Worm (Caenorhabditis elegans) whole organism, L2 larva: ENCODE measurements around the gene math-49.

Source experiments
- C34F6.9 ChIP-seq: fragments of 150-350 bp; optimal IDR thresholded peaks from 2 replicates; lab custom pipeline; 2014; ENCODE audit warnings: missing biosample characterization, missing genetic modification characterization
- F13H6.1 ChIP-seq: sonication (generic microtip); optimal IDR thresholded peaks from 2 replicates; lab custom pipeline; 2016; ENCODE audit warnings: missing genetic modification characterization, missing compliant biosample characterization
- Y55F3AM.14 ChIP-seq: fragments of 200-800 bp; sonication (Bioruptor generic); optimal IDR thresholded peaks from 2 replicates; lab custom pipeline; 2018; ENCODE audit warnings: mild to moderate bottlenecking, missing genetic modification characterization, missing compliant biosample characterization
- ZK546.5 ChIP-seq: sonication (generic microtip); optimal IDR thresholded peaks from 2 replicates; lab custom pipeline; 2017; ENCODE audit warnings: missing biosample characterization, missing genetic modification characterization
- alr-1 ChIP-seq: fragments of 150-350 bp; optimal IDR thresholded peaks from 2 replicates; lab custom pipeline; 2014; ENCODE audit warnings: missing biosample characterization, missing genetic modification characterization
- aly-2 ChIP-seq: fragments of 150-350 bp; optimal IDR thresholded peaks from 2 replicates; lab custom pipeline; 2014; ENCODE audit warnings: missing biosample characterization, missing genetic modification characterization
- ama-1 ChIP-seq: fragments of 150-350 bp; optimal IDR thresholded peaks from 2 replicates; lab custom pipeline; 2018; ENCODE audit warnings: inconsistent platforms
- ceh-16 ChIP-seq: fragments of 150-350 bp; optimal IDR thresholded peaks from 2 replicates; lab custom pipeline; 2014; ENCODE audit warnings: missing biosample characterization, missing genetic modification characterization
- ceh-82 ChIP-seq: fragments of 150-350 bp; optimal IDR thresholded peaks from 2 replicates; lab custom pipeline; 2014; ENCODE audit warnings: missing biosample characterization, missing genetic modification characterization
- egl-27 ChIP-seq: sonication (generic microtip); optimal IDR thresholded peaks from 3 replicates; lab custom pipeline; 2017; ENCODE audit warnings: missing biosample characterization, missing genetic modification reagents, missing genetic modification characterization
- elt-1 ChIP-seq: fragments of 150-350 bp; optimal IDR thresholded peaks from 2 replicates; lab custom pipeline; 2014; ENCODE audit warnings: missing biosample characterization, missing genetic modification characterization
- elt-3 ChIP-seq: sonication (generic microtip); optimal IDR thresholded peaks from 2 replicates; lab custom pipeline; 2017; ENCODE audit warnings: missing biosample characterization, missing genetic modification characterization
- fos-1 ChIP-seq: fragments of 150-350 bp; optimal IDR thresholded peaks from 2 replicates; lab custom pipeline; 2014; ENCODE audit warnings: missing biosample characterization, missing genetic modification characterization
- lin-11 ChIP-seq: fragments of 150-350 bp; sonication (generic microtip); optimal IDR thresholded peaks from 2 replicates; lab custom pipeline; 2014; ENCODE audit warnings: missing biosample characterization, missing genetic modification characterization, inconsistent platforms, mixed read lengths
- lin-13 ChIP-seq: fragments of 150-350 bp; optimal IDR thresholded peaks from 2 replicates; lab custom pipeline; 2014; ENCODE audit warnings: missing biosample characterization, missing genetic modification reagents, missing genetic modification characterization
- lin-39 ChIP-seq: fragments of 150-350 bp; optimal IDR thresholded peaks from 2 replicates; lab custom pipeline; 2014; ENCODE audit warnings: missing biosample characterization, missing genetic modification reagents, missing genetic modification characterization
- lsy-2 ChIP-seq, 2 experiments: fragments of 150-350 bp in 1 of 2; sonication (generic microtip) in 1 of 2; optimal IDR thresholded peaks; 2 replicates each; lab custom pipeline; 2014 to 2017; ENCODE audit warnings: missing biosample characterization in 2 of 2, missing genetic modification characterization in 2 of 2
- mab-5 ChIP-seq: fragments of 150-350 bp; optimal IDR thresholded peaks from 2 replicates; lab custom pipeline; 2014; ENCODE audit warnings: missing biosample characterization, missing genetic modification characterization
- mbf-1 ChIP-seq: sonication (generic microtip); optimal IDR thresholded peaks from 2 replicates; lab custom pipeline; 2017; ENCODE audit warnings: missing biosample characterization, missing genetic modification characterization
- mdl-1 ChIP-seq, 2 experiments: fragments of 150-350 bp in 1 of 2; sonication (generic microtip) in 1 of 2; optimal IDR thresholded peaks; 2 replicates each; lab custom pipeline; 2017; ENCODE audit warnings: missing biosample characterization in 2 of 2, missing genetic modification characterization in 2 of 2
- nhr-129 ChIP-seq: fragments of 150-350 bp; optimal IDR thresholded peaks from 2 replicates; lab custom pipeline; 2014; ENCODE audit warnings: missing biosample characterization, missing genetic modification characterization
- nhr-23 ChIP-seq: fragments of 150-350 bp; optimal IDR thresholded peaks from 2 replicates; lab custom pipeline; 2014; ENCODE audit warnings: missing biosample characterization, missing genetic modification reagents, missing genetic modification characterization
- nhr-25 ChIP-seq: fragments of 150-350 bp; sonication (generic microtip); optimal IDR thresholded peaks from 3 replicates; lab custom pipeline; 2014; ENCODE audit warnings: missing biosample characterization, missing genetic modification characterization
- nhr-77 ChIP-seq: fragments of 150-350 bp; optimal IDR thresholded peaks from 2 replicates; lab custom pipeline; 2014; ENCODE audit warnings: missing biosample characterization, missing genetic modification characterization
- peb-1 ChIP-seq: fragments of 150-350 bp; optimal IDR thresholded peaks from 2 replicates; lab custom pipeline; 2014; ENCODE audit warnings: missing biosample characterization, missing genetic modification characterization
- sma-9 ChIP-seq, 2 experiments: fragments of 150-350 bp in 1 of 2; sonication (generic microtip) in 1 of 2; optimal IDR thresholded peaks; 2 replicates each; lab custom pipeline; 2014 to 2016; ENCODE audit warnings: missing genetic modification characterization in 2 of 2, mild to moderate bottlenecking in 1 of 2, missing biosample characterization in 1 of 2, missing compliant biosample characterization in 1 of 2, missing genetic modification reagents in 1 of 2, moderate library complexity in 1 of 2
- snpc-4 ChIP-seq: fragments of 150-350 bp; optimal IDR thresholded peaks from 2 replicates; lab custom pipeline; 2014; ENCODE audit warnings: missing biosample characterization, missing genetic modification characterization
- unc-39 ChIP-seq: fragments of 150-350 bp; optimal IDR thresholded peaks from 2 replicates; lab custom pipeline; 2014; ENCODE audit warnings: missing biosample characterization, missing genetic modification characterization
- unc-62 ChIP-seq: fragments of 150-350 bp; optimal IDR thresholded peaks from 2 replicates; lab custom pipeline; 2014; ENCODE audit warnings: missing biosample characterization, missing genetic modification reagents, missing genetic modification characterization
- ztf-1 ChIP-seq: fragments of 200-800 bp; sonication (Bioruptor generic); conservative IDR thresholded peaks from 2 replicates; pipeline ENCODE4 v1.3.6; 2022; ENCODE audit warnings: missing genetic modification characterization, missing compliant biosample characterization
- ztf-11 ChIP-seq: sonication (generic microtip); optimal IDR thresholded peaks from 2 replicates; lab custom pipeline; 2017; ENCODE audit warnings: missing biosample characterization, missing genetic modification characterization
- ztf-4 ChIP-seq: fragments of 150-350 bp; optimal IDR thresholded peaks from 2 replicates; lab custom pipeline; 2014; ENCODE audit warnings: missing biosample characterization, missing genetic modification characterization

Gene math-49

DNA sequence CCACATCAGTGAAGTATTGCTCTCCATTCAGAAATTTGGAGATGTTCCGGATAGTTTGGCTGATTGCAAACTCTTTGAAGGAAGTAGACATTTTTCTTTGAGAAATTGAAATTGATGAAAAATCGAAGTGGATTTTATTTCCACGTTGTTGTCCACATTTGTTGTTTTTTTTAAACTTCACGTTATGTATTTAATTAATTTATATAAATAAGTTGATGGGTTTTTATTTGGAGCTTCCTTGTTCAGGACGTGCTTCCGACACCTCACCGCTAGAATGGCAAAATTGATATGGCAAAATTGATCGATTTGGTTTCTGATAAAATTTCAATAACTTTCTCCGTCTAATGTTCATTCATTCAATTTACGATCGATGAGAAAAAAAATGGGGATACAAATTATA lies 9.0 kb downstream of the math-49 start, which contains the start of gene math-48:
TSS of gene math-48 (minus strand) at position 101 of the 400 bp plus-strand sequence.
- no peak for TF ChIP-seq C34F6.9 (tag; lab: Kevin White, UChicago)
- TF ChIP-seq lin-13 (GFP tag; lab: Kevin White, UChicago): no peak
- no peak for TF ChIP-seq mab-5
- TF ChIP-seq Y55F3AM.14 (GFP tag; lab: Kevin White, UChicago): no peak
- TF ChIP-seq elt-1 (tag; lab: Kevin White, UChicago): no peak
- TF ChIP-seq nhr-129: no peak
- no peak for TF ChIP-seq unc-62 (GFP tag; lab: Kevin White, UChicago)
- TF ChIP-seq F13H6.1: no peak
- TF ChIP-seq peb-1 (tag; lab: Kevin White, UChicago): no peak
- TF ChIP-seq nhr-77: no peak
- no peak for TF ChIP-seq fos-1 (tag; lab: Kevin White, UChicago)
- no peak for TF ChIP-seq ama-1 (lab: Kevin White, UChicago)

DNA sequence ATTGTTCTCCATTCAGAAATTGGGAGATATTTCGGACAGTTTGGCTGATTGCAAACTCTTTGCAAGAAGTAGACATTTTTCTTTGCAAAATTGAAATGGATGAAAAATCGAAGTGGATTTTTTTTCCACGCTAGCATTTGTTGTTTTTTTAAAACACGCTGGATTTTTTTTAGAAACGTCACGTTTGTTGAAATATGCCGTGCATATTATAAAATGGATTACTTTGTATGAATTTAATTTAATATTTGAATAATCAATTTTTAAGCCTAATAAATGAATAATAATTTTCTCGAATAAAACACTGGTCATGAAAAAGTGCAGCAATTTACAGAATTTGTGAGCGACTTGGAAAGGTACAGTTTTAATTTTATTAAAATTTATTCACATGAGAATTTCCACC lies 10.4 kb downstream of the math-49 start, which contains the start of gene ZK250.14:
TSS of gene ZK250.14 (minus strand) at position 101 of the 400 bp plus-strand sequence.
- TF ChIP-seq elt-1 (tag; lab: Kevin White, UChicago) (no peak), ztf-4 (tag; lab: Kevin White, UChicago) (no peak)
- TF ChIP-seq, all 48 proteins: peak for 0

DNA sequence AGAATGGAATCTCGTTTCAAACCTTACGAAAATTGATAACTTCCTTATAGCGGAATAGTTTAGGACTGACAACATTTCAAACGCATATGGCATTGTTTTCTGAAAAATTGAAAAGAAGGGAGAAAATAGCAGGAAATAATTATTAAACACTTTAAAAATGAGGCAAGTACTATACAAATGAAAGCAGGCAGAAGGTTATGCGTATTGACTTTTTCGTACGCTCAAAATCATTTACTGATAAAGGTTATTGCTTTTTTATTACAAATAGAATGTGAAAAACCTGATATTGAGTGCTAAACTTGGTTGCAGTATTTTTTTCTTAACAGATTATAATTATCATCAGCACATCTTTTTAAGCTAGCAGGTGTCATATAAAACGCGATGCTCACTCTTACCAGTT lies 15.8 kb downstream of the math-49 start, which contains the start of gene ZK250.13:
TSS of gene ZK250.13 (minus strand) at position 101 of the 400 bp plus-strand sequence.
- TF ChIP-seq nhr-25 (tag; lab: Kevin White, UChicago): no peak
- no peak for TF ChIP-seq elt-1 (tag; lab: Kevin White, UChicago)
- no peak for TF ChIP-seq ceh-16 (tag; lab: Kevin White, UChicago)
- TF ChIP-seq mdl-1 (tag; optimal IDR thresholded peaks at IDR 0.05; lab: Kevin White, UChicago): no peak
- TF ChIP-seq lin-39 (tag; lab: Kevin White, UChicago): no peak
- no peak for TF ChIP-seq snpc-4 (tag; lab: Kevin White, UChicago)
- TF ChIP-seq aly-2: no peak
- no peak for TF ChIP-seq ceh-82 (tag; lab: Kevin White, UChicago)
- TF ChIP-seq lsy-2 (tag; optimal IDR thresholded peaks at IDR 0.05; lab: Kevin White, UChicago): no peak
- TF ChIP-seq unc-39 (tag; lab: Kevin White, UChicago): no peak
- no peak for TF ChIP-seq mbf-1 (tag; lab: Kevin White, UChicago)
- TF ChIP-seq nhr-23 (tag; lab: Kevin White, UChicago): no peak
- TF ChIP-seq nhr-77: no peak
- TF ChIP-seq lin-11 (tag; lab: Kevin White, UChicago): no peak

DNA sequence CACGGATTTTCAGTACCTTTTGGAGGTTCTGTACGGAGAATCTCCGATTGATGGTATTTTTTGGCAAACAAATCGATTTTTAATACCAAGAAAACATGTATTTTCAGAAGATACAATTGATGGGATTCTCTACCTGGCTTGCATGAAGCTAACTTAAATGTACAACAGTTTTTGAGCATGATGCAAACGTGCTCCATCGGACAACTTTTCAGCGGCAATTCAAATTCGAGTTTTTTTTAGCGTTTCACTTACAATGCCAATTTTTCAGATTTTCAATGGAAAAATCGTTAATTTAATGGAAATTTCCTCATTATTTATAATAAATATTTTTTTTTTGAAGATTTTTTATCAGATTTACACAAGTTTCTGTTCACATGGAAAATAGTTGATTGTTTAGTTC lies 26.9 kb downstream of the math-49 start:
- no peak for TF ChIP-seq ceh-82 (tag; lab: Kevin White, UChicago)
- TF ChIP-seq lin-39 (tag; lab: Kevin White, UChicago): no peak
- no peak for TF ChIP-seq ztf-1
- TF ChIP-seq mbf-1 (tag; lab: Kevin White, UChicago): no peak

DNA sequence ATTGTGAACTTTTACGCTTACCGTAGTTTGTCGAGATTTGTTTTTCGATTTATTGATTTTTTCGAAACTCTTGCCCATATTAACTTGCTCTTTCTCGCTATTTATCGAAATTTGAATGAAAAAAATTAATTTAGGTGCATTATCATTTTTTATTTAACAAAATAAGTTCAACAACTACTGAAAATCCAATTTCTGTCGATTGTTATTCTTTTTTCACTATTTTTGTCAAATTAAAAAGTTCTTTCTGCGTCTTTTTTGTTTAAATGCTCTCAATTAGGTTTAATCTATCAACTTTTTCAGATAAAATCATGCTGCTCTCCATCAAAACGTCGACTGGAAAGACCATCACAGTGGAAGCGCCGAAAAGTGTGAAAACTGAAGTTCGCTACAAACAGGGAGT lies 29.3 kb downstream of the math-49 start, which contains the start of gene F52C6.2:
TSS of gene F52C6.2 (plus strand) at position 301 of the 400 bp plus-strand sequence.
- TF ChIP-seq elt-1 (tag; lab: Kevin White, UChicago): no peak
- TF ChIP-seq F13H6.1: no peak
- no peak for TF ChIP-seq elt-3
- no peak for TF ChIP-seq unc-39 (tag; lab: Kevin White, UChicago)
- TF ChIP-seq ZK546.5 (tag; lab: Kevin White, UChicago): no peak
- no peak for TF ChIP-seq mab-5
- no peak for TF ChIP-seq snpc-4 (tag; lab: Kevin White, UChicago)
- TF ChIP-seq mbf-1 (tag; lab: Kevin White, UChicago): no peak
- no peak for TF ChIP-seq alr-1 (tag; lab: Kevin White, UChicago)
- no peak for TF ChIP-seq sma-9 (GFP tag; optimal IDR thresholded peaks at IDR 0.05; lab: Kevin White, UChicago)
- no peak for TF ChIP-seq sma-9 (tag; optimal IDR thresholded peaks at IDR 0.05; lab: Kevin White, UChicago)
- no peak for TF ChIP-seq lin-39 (tag; lab: Kevin White, UChicago)
- no peak for TF ChIP-seq ztf-11 (tag; lab: Kevin White, UChicago)
- TF ChIP-seq mdl-1 (tag; optimal IDR thresholded peaks at IDR 0.05; lab: Kevin White, UChicago): no peak
- no peak for TF ChIP-seq peb-1 (tag; lab: Kevin White, UChicago)
- no peak for TF ChIP-seq egl-27 (tag; lab: Kevin White, UChicago)
- TF ChIP-seq, all 48 proteins: peak for 0
